Worm (Caenorhabditis elegans): ENCODE measurements around the gene F49E8.6.

F49E8.6 gene

DNA sequence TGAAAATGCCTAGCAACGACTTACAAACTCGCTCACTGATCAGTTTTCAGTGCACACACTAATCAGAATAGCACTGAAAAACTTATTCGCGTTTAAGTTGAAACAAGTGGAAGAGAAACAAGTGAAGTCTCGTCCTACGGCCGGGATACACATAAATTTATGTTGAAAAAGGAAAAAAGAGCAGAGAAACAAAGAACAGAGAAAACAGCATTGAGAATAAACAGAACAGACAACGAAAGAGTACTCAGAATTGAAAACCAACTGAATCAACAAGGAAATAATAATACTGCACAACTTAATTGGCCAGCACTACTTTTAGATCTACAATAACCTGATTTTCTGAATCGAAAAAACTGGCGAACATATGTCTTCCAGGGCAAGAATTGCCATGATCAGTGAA lies at the start of gene F49E8.6:
F49E8.6 (minus strand) TSS at position 317 of the 400 bp plus-strand sequence.
- TF ChIP-seq lsy-2 (tag; optimal IDR thresholded peaks at IDR 0.05) = peak in 1 of 2 experiments; percentile 4
- TF ChIP-seq unc-55 (GFP tag; optimal IDR thresholded peaks at IDR 0.05) = peak; percentile 53
- TF ChIP-seq crh-2 (tag; optimal IDR thresholded peaks at IDR 0.05) = no peak
- no peak for TF ChIP-seq ceh-82 (tag; optimal IDR thresholded peaks at IDR 0.05)
- TF ChIP-seq nhr-11 (tag; optimal IDR thresholded peaks at IDR 0.05) = no peak
- peak; percentile 43 for TF ChIP-seq C34F6.9 (tag; optimal IDR thresholded peaks at IDR 0.05)
- TF ChIP-seq ZK546.5 (tag; optimal IDR thresholded peaks at IDR 0.05) = no peak
- no peak for TF ChIP-seq mdl-1 (tag; optimal IDR thresholded peaks at IDR 0.05)
- TF ChIP-seq nhr-21 (tag; optimal IDR thresholded peaks at IDR 0.05) = peak; percentile 2

DNA sequence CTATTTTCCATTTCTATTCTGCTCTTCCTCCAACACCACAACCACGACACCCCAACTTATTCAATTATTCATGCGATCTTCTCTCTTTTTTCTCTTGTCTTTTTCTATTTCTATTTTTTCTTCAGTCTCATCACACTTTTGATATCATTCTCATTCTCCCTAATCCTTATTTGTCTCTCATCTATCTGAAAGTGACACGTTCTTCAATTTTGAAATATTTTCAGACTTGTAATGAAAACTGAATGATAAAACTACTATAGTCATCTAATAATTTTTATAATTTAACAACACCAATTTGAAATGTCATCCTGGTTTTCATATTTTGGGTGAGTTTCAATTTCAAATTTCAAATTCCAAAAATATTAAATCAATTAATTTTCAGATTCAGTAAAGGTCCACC lies 34.2 kb upstream of the F49E8.6 start, which contains the start of gene cla-1:
cla-1 (plus strand) TSS at position 301 of the 400 bp plus-strand sequence.
- no peak for TF ChIP-seq dmd-4 (tag; optimal IDR thresholded peaks at IDR 0.05)
- TF ChIP-seq skn-1 (tag; optimal IDR thresholded peaks at IDR 0.05) = no peak
- TF ChIP-seq nhr-77 (tag; optimal IDR thresholded peaks at IDR 0.05) = no peak
- TF ChIP-seq unc-39 (tag; optimal IDR thresholded peaks at IDR 0.05) = no peak
- no peak for TF ChIP-seq sma-3 (GFP tag; optimal IDR thresholded peaks at IDR 0.05)
- TF ChIP-seq elt-1 (tag; optimal IDR thresholded peaks at IDR 0.05) = no peak
- no peak for TF ChIP-seq snpc-4 (tag; optimal IDR thresholded peaks at IDR 0.05)
- no peak for TF ChIP-seq nhr-23 (tag; optimal IDR thresholded peaks at IDR 0.05)
- peak; percentile 45 for TF ChIP-seq sem-4 (tag; optimal IDR thresholded peaks at IDR 0.05)
- peak; percentile 46 for TF ChIP-seq unc-55 (GFP tag; optimal IDR thresholded peaks at IDR 0.05)
- no peak for TF ChIP-seq zag-1 (tag; optimal IDR thresholded peaks at IDR 0.05)
- no peak for TF ChIP-seq mab-5 (tag; optimal IDR thresholded peaks at IDR 0.05)
- no peak for TF ChIP-seq lin-13 (GFP tag; optimal IDR thresholded peaks at IDR 0.05)

- TF ChIP-seq unc-39 (tag; optimal IDR thresholded peaks at IDR 0.05) (no peak), skn-1 (tag; optimal IDR thresholded peaks at IDR 0.05) (no peak), nhr-11 (tag; optimal IDR thresholded peaks at IDR 0.05) (no peak), nhr-21 (tag; optimal IDR thresholded peaks at IDR 0.05) (no peak), ceh-82 (tag; optimal IDR thresholded peaks at IDR 0.05) (no peak), mdl-1 (tag; optimal IDR thresholded peaks at IDR 0.05) (no peak), lin-39 (tag; optimal IDR thresholded peaks at IDR 0.05) (no peak), peb-1 (tag; optimal IDR thresholded peaks at IDR 0.05) (no peak), unc-55 (GFP tag; optimal IDR thresholded peaks at IDR 0.05) (no peak), snpc-4 (tag; optimal IDR thresholded peaks at IDR 0.05) (no peak), lin-11 (tag; optimal IDR thresholded peaks at IDR 0.05) (no peak), lin-13 (GFP tag; optimal IDR thresholded peaks at IDR 0.05) (no peak), nhr-6 (tag; optimal IDR thresholded peaks at IDR 0.05) (no peak), nhr-77 (tag; optimal IDR thresholded peaks at IDR 0.05) (no peak)
These were observed 32.5 kb upstream of the F49E8.6 start for ce11 chrIV:7586972-7587371.

- TF ChIP-seq C34F6.9 (tag; optimal IDR thresholded peaks at IDR 0.05) (peak; percentile 40), sma-9 (GFP tag; optimal IDR thresholded peaks at IDR 0.05) (no peak), sma-9 (tag; optimal IDR thresholded peaks at IDR 0.05) (no peak), unc-55 (GFP tag; optimal IDR thresholded peaks at IDR 0.05) (peak; percentile 69), zag-1 (tag; optimal IDR thresholded peaks at IDR 0.05) (peak; percentile 30), lsy-2 (tag; optimal IDR thresholded peaks at IDR 0.05) (peak in 1 of 2 experiments; percentile 10)
These were observed 30.9 kb upstream of the F49E8.6 start for ce11 chrIV:7585273-7585882.

DNA sequence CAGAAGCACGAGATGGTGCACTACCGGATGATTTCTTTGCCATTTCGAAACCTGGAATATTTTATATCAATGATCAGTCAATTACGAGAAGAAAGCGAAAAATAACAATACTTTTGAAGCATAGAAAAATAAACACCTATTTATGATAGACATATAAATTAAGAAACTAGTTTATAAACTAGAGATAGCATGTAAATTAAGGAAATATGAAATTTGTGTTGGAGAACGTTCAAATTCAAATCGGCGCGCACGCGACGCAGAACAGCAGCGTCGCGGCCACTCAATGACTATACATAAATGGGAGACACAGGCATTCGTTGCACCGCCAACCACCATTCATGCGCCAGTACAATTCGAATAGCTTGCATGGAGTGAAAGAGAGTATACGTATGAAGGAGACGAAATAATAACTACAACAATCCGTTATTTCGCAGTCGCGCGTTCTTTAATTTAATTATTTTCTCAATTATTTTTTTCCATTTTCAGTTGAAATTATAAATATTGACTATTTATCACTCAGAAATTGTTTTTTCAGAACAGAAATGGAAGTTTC lies 25.7 kb upstream of the F49E8.6 start, which contains the start of the genes cec-5 and nol-10:
cec-5 (minus strand) TSS at position 51 of the 553 bp plus-strand sequence.
nol-10 (plus strand) TSS at position 536 of the 553 bp plus-strand sequence.
- TF ChIP-seq C34F6.9 (tag; optimal IDR thresholded peaks at IDR 0.05) (peak; percentile 91), skn-1 (tag; optimal IDR thresholded peaks at IDR 0.05) (no peak), gmeb-1 (tag; optimal IDR thresholded peaks at IDR 0.05) (peak; percentile 60), nhr-6 (tag; optimal IDR thresholded peaks at IDR 0.05) (peak; percentile 48), nhr-12 (tag; optimal IDR thresholded peaks at IDR 0.05) (no peak), crh-2 (tag; optimal IDR thresholded peaks at IDR 0.05) (peak; percentile 86), unc-62 (GFP tag; optimal IDR thresholded peaks at IDR 0.05) (no peak), Y55F3AM.14 (GFP tag; optimal IDR thresholded peaks at IDR 0.05) (no peak), mdl-1 (tag; optimal IDR thresholded peaks at IDR 0.05) (peak in 1 of 2 experiments; percentile 9), R02D3.7 (tag; optimal IDR thresholded peaks at IDR 0.05) (no peak), nhr-237 (tag; optimal IDR thresholded peaks at IDR 0.05) (no peak), sma-3 (GFP tag; optimal IDR thresholded peaks at IDR 0.05) (peak; percentile 57), dmd-4 (tag; optimal IDR thresholded peaks at IDR 0.05) (no peak), fos-1 (tag; optimal IDR thresholded peaks at IDR 0.05) (peak; percentile 77), ceh-16 (tag; optimal IDR thresholded peaks at IDR 0.05) (no peak), lin-13 (GFP tag; optimal IDR thresholded peaks at IDR 0.05) (peak; percentile 90), mab-5 (tag; optimal IDR thresholded peaks at IDR 0.05) (peak; percentile 42), lin-39 (tag; optimal IDR thresholded peaks at IDR 0.05) (no peak), ZK546.5 (tag; optimal IDR thresholded peaks at IDR 0.05) (no peak), nhr-77 (tag; optimal IDR thresholded peaks at IDR 0.05) (no peak), sma-9 (GFP tag; optimal IDR thresholded peaks at IDR 0.05) (peak; percentile 31), sma-9 (tag; optimal IDR thresholded peaks at IDR 0.05) (no peak), snpc-4 (tag; optimal IDR thresholded peaks at IDR 0.05) (peak; percentile 53), zag-1 (tag; optimal IDR thresholded peaks at IDR 0.05) (peak; percentile 78), ama-1 (optimal IDR thresholded peaks at IDR 0.05) (no peak), nhr-25 (tag; optimal IDR thresholded peaks at IDR 0.05) (peak; percentile 79), unc-55 (GFP tag; optimal IDR thresholded peaks at IDR 0.05) (peak; percentile 96), blmp-1 (tag; optimal IDR thresholded peaks at IDR 0.05; ENCODE audit: insufficient read depth) (peak; percentile 33), unc-39 (tag; optimal IDR thresholded peaks at IDR 0.05) (no peak), mbf-1 (tag; optimal IDR thresholded peaks at IDR 0.05) (no peak), sem-4 (tag; optimal IDR thresholded peaks at IDR 0.05) (peak; percentile 92), aly-2 (tag; optimal IDR thresholded peaks at IDR 0.05) (no peak)

Data from whole organism, L2 larva.